Fruit fly (Drosophila melanogaster): ENCODE measurements around the gene CG7655.

dm6 chr3R:17644019-17644418, 38.5 kb upstream of the CG7655 start:
- TF ChIP-seq Clk (GFP tag; optimal IDR thresholded peaks at IDR 0.05) (no peak), CG33017 (tag; optimal IDR thresholded peaks at IDR 0.05) (no peak), cic (GFP tag; optimal IDR thresholded peaks at IDR 0.05) (no peak), Crg-1 (GFP tag; optimal IDR thresholded peaks at IDR 0.05) (no peak), CG7045 (GFP tag; optimal IDR thresholded peaks at IDR 0.05) (no peak), CG11617 (GFP tag; optimal IDR thresholded peaks at IDR 0.05) (no peak), bab1 (GFP tag; optimal IDR thresholded peaks at IDR 0.05) (no peak), CG7101 (tag; optimal IDR thresholded peaks at IDR 0.05) (no peak), CG12768 (GFP tag; optimal IDR thresholded peaks at IDR 0.05) (no peak), toe (GFP tag; optimal IDR thresholded peaks at IDR 0.05) (no peak), Hr96 (GFP tag; optimal IDR thresholded peaks at IDR 0.05) (no peak), CG14711 (tag; optimal IDR thresholded peaks at IDR 0.05) (no peak)

Data from whole organism, adult.